Worm (Caenorhabditis elegans): ENCODE results near the gene mogs-1.

ce11 chrIV:11038218-11038617 is 16.5 kb upstream of the mogs-1 start:
- TF ChIP-seq mdl-1 (tag; optimal IDR thresholded peaks at IDR 0.05) (no peak), elt-1 (tag; optimal IDR thresholded peaks at IDR 0.05) (no peak), snpc-4 (tag; optimal IDR thresholded peaks at IDR 0.05) (no peak), nhr-237 (tag; optimal IDR thresholded peaks at IDR 0.05) (no peak), ceh-82 (tag; optimal IDR thresholded peaks at IDR 0.05) (no peak), fos-1 (tag; optimal IDR thresholded peaks at IDR 0.05) (no peak), nhr-21 (tag; optimal IDR thresholded peaks at IDR 0.05) (no peak), ztf-11 (tag; optimal IDR thresholded peaks at IDR 0.05) (no peak)
